Worm (Caenorhabditis elegans): Measurements from ENCODE around the gene C32C4.16.
A peak's percentile ranks its signal among the peaks of the same experiment; 100 is the strongest.

C32C4.16 gene

DNA sequence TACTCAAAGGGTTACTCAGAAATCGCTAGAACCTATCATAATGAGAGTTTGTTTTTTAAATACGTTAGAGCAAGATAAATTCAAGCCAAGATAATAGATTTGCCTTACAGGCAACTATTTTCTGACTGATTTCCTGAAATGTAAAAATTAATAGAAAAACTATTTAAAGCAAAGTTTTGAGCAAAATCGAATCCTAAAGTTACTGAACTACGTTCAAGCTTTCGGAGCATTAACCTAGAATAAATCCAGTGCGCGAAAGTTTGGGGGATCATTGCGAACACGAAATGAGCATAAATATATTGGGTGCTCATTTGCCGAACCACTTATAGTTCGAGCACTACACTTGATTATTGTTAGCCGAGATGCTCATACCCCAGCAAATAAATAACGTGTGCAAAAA lies 24.3 kb downstream of the C32C4.16 start, which contains the start of gene ceh-22:
TSS of gene ceh-22 (plus strand) at position 301 of the 400 bp plus-strand sequence.
- no peak for TF ChIP-seq snpc-4 (tag; optimal IDR thresholded peaks at IDR 0.05)
- TF ChIP-seq C34F6.9 (tag; optimal IDR thresholded peaks at IDR 0.05), result no peak
- no peak for TF ChIP-seq nhr-12 (tag; optimal IDR thresholded peaks at IDR 0.05)
- TF ChIP-seq unc-39 (tag; optimal IDR thresholded peaks at IDR 0.05), result no peak
- no peak for TF ChIP-seq ztf-11 (tag; optimal IDR thresholded peaks at IDR 0.05)
- TF ChIP-seq unc-55 (GFP tag; optimal IDR thresholded peaks at IDR 0.05), result no peak
- TF ChIP-seq lsy-2 (tag; optimal IDR thresholded peaks at IDR 0.05), result no peak
- no peak for TF ChIP-seq alr-1 (tag; optimal IDR thresholded peaks at IDR 0.05)
- TF ChIP-seq elt-3 (tag; optimal IDR thresholded peaks at IDR 0.05), result no peak
- no peak for TF ChIP-seq ztf-4 (tag; optimal IDR thresholded peaks at IDR 0.05)
- no peak for TF ChIP-seq ZK546.5 (tag; optimal IDR thresholded peaks at IDR 0.05)
- no peak for TF ChIP-seq ceh-82 (tag; optimal IDR thresholded peaks at IDR 0.05)
- no peak for TF ChIP-seq peb-1 (tag; optimal IDR thresholded peaks at IDR 0.05)
- no peak for TF ChIP-seq crh-2 (tag; optimal IDR thresholded peaks at IDR 0.05)
- TF ChIP-seq R02D3.7 (tag; optimal IDR thresholded peaks at IDR 0.05), result no peak
- TF ChIP-seq lin-13 (GFP tag; optimal IDR thresholded peaks at IDR 0.05), result no peak
- no peak for TF ChIP-seq unc-62 (GFP tag; optimal IDR thresholded peaks at IDR 0.05)
- no peak for TF ChIP-seq ceh-16 (tag; optimal IDR thresholded peaks at IDR 0.05)
- TF ChIP-seq sem-4 (tag; optimal IDR thresholded peaks at IDR 0.05), result no peak

ce11 chrV:10672601-10673000 lies 25.2 kb downstream of the C32C4.16 start:
- no peak for TF ChIP-seq nhr-12 (tag; optimal IDR thresholded peaks at IDR 0.05)
- peak; percentile 28 for TF ChIP-seq F13H6.1 (tag; optimal IDR thresholded peaks at IDR 0.05)
- TF ChIP-seq unc-39 (tag; optimal IDR thresholded peaks at IDR 0.05), result no peak

DNA sequence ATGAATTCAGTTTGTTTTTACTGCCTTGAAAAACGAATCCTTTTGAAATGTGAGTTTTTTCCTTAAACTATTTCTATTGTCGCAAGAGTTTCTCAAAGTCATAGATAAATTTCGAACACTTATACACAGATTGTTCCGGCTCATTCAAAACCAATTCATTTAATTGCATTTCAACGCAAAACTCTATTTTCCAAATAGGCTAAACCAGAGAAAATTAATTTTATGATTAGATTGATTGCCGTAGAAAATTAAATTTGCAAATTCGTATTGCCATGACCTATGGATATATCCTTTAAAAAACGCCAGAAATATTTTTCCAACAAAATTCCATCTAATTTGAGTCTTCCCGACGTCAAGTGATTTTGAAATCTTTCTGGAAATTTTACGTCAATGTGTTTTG lies 28.6 kb downstream of the C32C4.16 start:
- TF ChIP-seq ZK546.5 (tag; optimal IDR thresholded peaks at IDR 0.05), result no peak
- no peak for TF ChIP-seq unc-62 (GFP tag; optimal IDR thresholded peaks at IDR 0.05)
- no peak for TF ChIP-seq alr-1 (tag; optimal IDR thresholded peaks at IDR 0.05)
- no peak for TF ChIP-seq unc-39 (tag; optimal IDR thresholded peaks at IDR 0.05)
- no peak for TF ChIP-seq nhr-237 (tag; optimal IDR thresholded peaks at IDR 0.05)
- TF ChIP-seq nhr-11 (tag; optimal IDR thresholded peaks at IDR 0.05), result no peak
- no peak for TF ChIP-seq snpc-4 (tag; optimal IDR thresholded peaks at IDR 0.05)
- no peak for TF ChIP-seq nhr-6 (tag; optimal IDR thresholded peaks at IDR 0.05)
- TF ChIP-seq fos-1 (tag; optimal IDR thresholded peaks at IDR 0.05), result no peak
- TF ChIP-seq blmp-1 (tag; optimal IDR thresholded peaks at IDR 0.05; ENCODE audit: insufficient read depth), result no peak
- TF ChIP-seq gmeb-1 (tag; optimal IDR thresholded peaks at IDR 0.05), result no peak
- TF ChIP-seq elt-3 (tag; optimal IDR thresholded peaks at IDR 0.05), result no peak
- no peak for TF ChIP-seq ceh-82 (tag; optimal IDR thresholded peaks at IDR 0.05)
- no peak for TF ChIP-seq nhr-25 (tag; optimal IDR thresholded peaks at IDR 0.05)
- TF ChIP-seq lin-13 (GFP tag; optimal IDR thresholded peaks at IDR 0.05), result no peak
- TF ChIP-seq elt-1 (tag; optimal IDR thresholded peaks at IDR 0.05), result no peak
- no peak for TF ChIP-seq aly-2 (tag; optimal IDR thresholded peaks at IDR 0.05)
- no peak for TF ChIP-seq sma-3 (GFP tag; optimal IDR thresholded peaks at IDR 0.05)

- no peak for TF ChIP-seq ztf-4 (tag; optimal IDR thresholded peaks at IDR 0.05)
- TF ChIP-seq Y55F3AM.14 (GFP tag; optimal IDR thresholded peaks at IDR 0.05), result peak; percentile 60
- no peak for TF ChIP-seq ztf-1 (GFP tag; conservative IDR thresholded peaks at IDR 0.05)
- TF ChIP-seq snpc-4 (tag; optimal IDR thresholded peaks at IDR 0.05), result no peak
- TF ChIP-seq ama-1 (optimal IDR thresholded peaks at IDR 0.05), result no peak
- no peak for TF ChIP-seq nhr-25 (tag; optimal IDR thresholded peaks at IDR 0.05)
- TF ChIP-seq aly-2 (tag; optimal IDR thresholded peaks at IDR 0.05), result no peak
- TF ChIP-seq ceh-16 (tag; optimal IDR thresholded peaks at IDR 0.05), result no peak
- TF ChIP-seq nhr-21 (tag; optimal IDR thresholded peaks at IDR 0.05), result no peak
- TF ChIP-seq unc-62 (GFP tag; optimal IDR thresholded peaks at IDR 0.05), result no peak
- no peak for TF ChIP-seq nhr-6 (tag; optimal IDR thresholded peaks at IDR 0.05)
- TF ChIP-seq fos-1 (tag; optimal IDR thresholded peaks at IDR 0.05), result no peak
- TF ChIP-seq mbf-1 (tag; optimal IDR thresholded peaks at IDR 0.05), result no peak
- no peak for TF ChIP-seq nhr-10 (tag; optimal IDR thresholded peaks at IDR 0.05)
- no peak for TF ChIP-seq nhr-11 (tag; optimal IDR thresholded peaks at IDR 0.05)
- TF ChIP-seq sem-4 (tag; optimal IDR thresholded peaks at IDR 0.05), result no peak
- peak in 1 of 2 experiments; percentile 41 for TF ChIP-seq mdl-1 (tag; optimal IDR thresholded peaks at IDR 0.05)
- TF ChIP-seq crh-2 (tag; optimal IDR thresholded peaks at IDR 0.05), result peak; percentile 13
- TF ChIP-seq lin-11 (tag; optimal IDR thresholded peaks at IDR 0.05), result peak; percentile 15
- TF ChIP-seq unc-39 (tag; optimal IDR thresholded peaks at IDR 0.05), result no peak
- TF ChIP-seq lsy-2 (tag; optimal IDR thresholded peaks at IDR 0.05), result peak in 1 of 2 experiments; percentile 52
- TF ChIP-seq C34F6.9 (tag; optimal IDR thresholded peaks at IDR 0.05), result peak; percentile 81
- no peak for TF ChIP-seq nhr-12 (tag; optimal IDR thresholded peaks at IDR 0.05)
- TF ChIP-seq nhr-23 (tag; optimal IDR thresholded peaks at IDR 0.05), result no peak
- TF ChIP-seq egl-27 (tag; optimal IDR thresholded peaks at IDR 0.05), result no peak
- TF ChIP-seq lin-39 (tag; optimal IDR thresholded peaks at IDR 0.05), result no peak
- TF ChIP-seq R02D3.7 (tag; optimal IDR thresholded peaks at IDR 0.05), result no peak
- TF ChIP-seq nhr-237 (tag; optimal IDR thresholded peaks at IDR 0.05), result no peak
- TF ChIP-seq mab-5 (tag; optimal IDR thresholded peaks at IDR 0.05), result no peak
- no peak for TF ChIP-seq dmd-4 (tag; optimal IDR thresholded peaks at IDR 0.05)
- TF ChIP-seq zag-1 (tag; optimal IDR thresholded peaks at IDR 0.05), result peak; percentile 70
- no peak for TF ChIP-seq blmp-1 (tag; optimal IDR thresholded peaks at IDR 0.05; ENCODE audit: insufficient read depth)
- TF ChIP-seq ztf-11 (tag; optimal IDR thresholded peaks at IDR 0.05), result no peak
- TF ChIP-seq nhr-129 (tag; optimal IDR thresholded peaks at IDR 0.05), result peak; percentile 73
- peak; percentile 66 for TF ChIP-seq unc-55 (GFP tag; optimal IDR thresholded peaks at IDR 0.05)
- TF ChIP-seq alr-1 (tag; optimal IDR thresholded peaks at IDR 0.05), result no peak
Measured at ce11 chrV:10677459-10677858, 30.1 kb downstream of the C32C4.16 start.

Data from whole organism, L2 larva.